Worm (Caenorhabditis elegans) whole organism, L3 larva: ENCODE results near the gene flp-4.

ENCODE experiments used
- ZK546.5 ChIP-seq: sonication (generic microtip); optimal IDR thresholded peaks from 2 replicates; lab custom pipeline; 2017; ENCODE audit warnings: missing biosample characterization, missing genetic modification characterization
- egl-5 ChIP-seq: fragments of 150-350 bp; optimal IDR thresholded peaks from 2 replicates; lab custom pipeline; 2017; ENCODE audit warnings: missing biosample characterization, missing genetic modification reagents, missing genetic modification characterization, inconsistent platforms
- lin-39 ChIP-seq: fragments of 150-350 bp; optimal IDR thresholded peaks from 2 replicates; lab custom pipeline; 2018; ENCODE audit warnings: missing biosample characterization, missing genetic modification reagents, missing genetic modification characterization
- nhr-237 ChIP-seq: fragments of 150-350 bp; optimal IDR thresholded peaks from 2 replicates; lab custom pipeline; 2014; ENCODE audit warnings: missing biosample characterization, missing genetic modification characterization
- pha-4 ChIP-seq: fragments of 150-350 bp; optimal IDR thresholded peaks from 2 replicates; lab custom pipeline; 2014; ENCODE audit warnings: missing biosample characterization, missing genetic modification reagents, missing genetic modification characterization
- snpc-4 ChIP-seq: fragments of 150-350 bp; optimal IDR thresholded peaks from 2 replicates; lab custom pipeline; 2014; ENCODE audit warnings: missing biosample characterization, missing genetic modification characterization
- unc-62 ChIP-seq: fragments of 150-350 bp; sonication (generic microtip); optimal IDR thresholded peaks from 4 replicates; lab custom pipeline; 2014; ENCODE audit warnings: missing biosample characterization, missing genetic modification reagents, missing genetic modification characterization

DNA sequence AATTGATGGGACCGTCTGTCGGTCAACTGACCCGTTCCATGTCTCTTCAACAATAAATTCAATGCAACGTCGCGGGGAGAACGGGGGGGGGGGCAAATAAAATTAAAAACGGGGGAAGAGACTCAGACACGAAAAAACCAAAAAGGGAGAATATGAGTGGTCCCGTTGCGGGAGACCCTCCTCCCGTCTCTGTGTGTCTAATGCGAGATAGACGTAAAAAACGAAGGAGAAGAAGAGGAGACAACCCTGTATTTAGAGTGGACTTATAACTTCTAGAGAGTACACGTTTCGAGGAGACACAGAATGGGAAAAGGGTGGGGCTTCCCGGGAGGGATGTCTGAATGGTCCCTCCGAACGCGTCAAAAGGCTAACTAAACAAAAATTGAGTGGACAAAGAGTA lies 16.8 kb downstream of the flp-4 start:
- no peak for TF ChIP-seq egl-5 (tag; lab: Kevin White, UChicago)
- no peak for TF ChIP-seq pha-4
- TF ChIP-seq nhr-237 (tag; lab: Kevin White, UChicago), result no peak
- no peak for TF ChIP-seq snpc-4 (tag; lab: Kevin White, UChicago)
- no peak for TF ChIP-seq lin-39
- TF ChIP-seq unc-62, result no peak
- no peak for TF ChIP-seq ZK546.5
